Worm (Caenorhabditis elegans) whole organism, young adult: ENCODE results near the gene argn-1.

Experiments
- B0336.3 ChIP-seq: fragments of 200-800 bp; sonication (Bioruptor generic); IDR thresholded peaks from 2 replicates; pipeline ENCODE4 v1.3.6; 2022; ENCODE audit warnings: missing genetic modification characterization, missing compliant biosample characterization
- C06A6.2 ChIP-seq: fragments of 200-800 bp; sonication (Bioruptor generic); conservative IDR thresholded peaks from 2 replicates; pipeline ENCODE4 v1.3.6; 2022; ENCODE audit warnings: missing genetic modification characterization, missing compliant biosample characterization
- F10E7.11 ChIP-seq: sonication (generic microtip); optimal IDR thresholded peaks from 2 replicates; lab custom pipeline; 2017; ENCODE audit warnings: mild to moderate bottlenecking, missing genetic modification characterization, moderate library complexity, missing compliant biosample characterization
- let-607 ChIP-seq, 2 experiments: fragments of 200-800 bp in 1 of 2; sonication (Bioruptor generic) in 1 of 2; sonication (generic microtip) in 1 of 2; optimal IDR thresholded peaks; 2 replicates each; lab custom pipeline; 2016 to 2018; ENCODE audit warnings: mild to moderate bottlenecking in 2 of 2, missing compliant biosample characterization in 2 of 2, missing genetic modification characterization in 2 of 2, moderate library complexity in 2 of 2, missing genotype in 1 of 2
- lsy-27 ChIP-seq: sonication (generic microtip); optimal IDR thresholded peaks from 2 replicates; lab custom pipeline; 2017; ENCODE audit warnings: missing genetic modification characterization, mild to moderate bottlenecking, missing compliant biosample characterization, antibody characterized with exemption, missing genotype, borderline replicate concordance; ENCODE audit not compliant: insufficient read depth
- ztf-3 ChIP-seq: fragments of 200-800 bp; sonication (Bioruptor generic); optimal IDR thresholded peaks from 2 replicates; lab custom pipeline; 2018; ENCODE audit warnings: mild to moderate bottlenecking, missing genetic modification characterization, missing compliant biosample characterization

DNA sequence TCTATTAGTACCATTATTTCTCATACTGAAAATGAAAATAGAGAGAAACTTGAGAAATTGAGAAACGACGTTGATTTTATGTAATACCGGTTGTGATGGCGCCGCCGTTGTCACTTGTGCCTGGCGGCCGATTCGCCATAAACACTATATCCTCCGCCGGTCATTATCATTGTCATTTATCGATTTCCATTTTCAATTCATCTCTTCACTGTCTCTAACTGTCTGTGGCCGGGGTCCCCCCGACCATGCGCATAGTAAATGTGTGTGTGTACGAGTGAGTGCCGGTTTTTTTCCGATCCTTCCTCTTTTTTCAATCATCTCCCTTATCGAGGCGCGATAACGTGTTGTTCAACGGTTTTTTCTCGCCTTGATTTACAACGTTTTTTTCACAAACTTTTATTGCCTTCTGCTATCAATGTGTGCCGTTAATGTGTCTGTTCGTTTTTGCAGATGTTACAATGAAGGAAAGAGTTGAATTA, 26.4 kb upstream of the argn-1 start, which contains the start of gene F14D12.1:
- no peak for TF ChIP-seq C06A6.2 (GFP tag; lab: Robert Waterston, UW)
- no peak for TF ChIP-seq let-607 (tag; optimal IDR thresholded peaks at IDR 0.05; lab: Kevin White, UChicago)
- TF ChIP-seq B0336.3, result no peak
- no peak for TF ChIP-seq lsy-27 (tag; lab: Kevin White, UChicago)
- TF ChIP-seq ztf-3, result no peak
- no peak for TF ChIP-seq F10E7.11
